Fruit fly (Drosophila melanogaster) whole organism, embryonic: Measurements from ENCODE around the gene CG14082.

Experiments used
- ATbp ChIP-seq: fragments of 200-800 bp; sonication (Bioruptor generic); optimal IDR thresholded peaks from 2 replicates; lab custom pipeline; 2017; ENCODE audit warnings: missing biosample characterization, mild to moderate bottlenecking, missing genetic modification characterization, missing genetic modification reagents
- Bgb ChIP-seq: fragments of 200-800 bp; sonication (Bioruptor generic); IDR thresholded peaks from 2 replicates; pipeline ENCODE4 v1.3.6; 2022; ENCODE audit warnings: missing biosample characterization, missing genetic modification characterization; ENCODE audit not compliant: partially characterized antibody
- CG14965 ChIP-seq: fragments of 200-800 bp; sonication (Bioruptor generic); optimal IDR thresholded peaks from 2 replicates; lab custom pipeline; 2016; ENCODE audit warnings: missing biosample characterization, missing genetic modification characterization, borderline replicate concordance
- CG15269 ChIP-seq: fragments of 200-800 bp; sonication (Bioruptor generic); optimal IDR thresholded peaks from 2 replicates; lab custom pipeline; 2018; ENCODE audit warnings: missing biosample characterization, mild to moderate bottlenecking, missing genetic modification characterization, moderate library complexity
- CG15514 ChIP-seq: fragments of 200-800 bp; sonication (Bioruptor generic); optimal IDR thresholded peaks from 3 replicates; lab custom pipeline; 2017; ENCODE audit warnings: missing biosample characterization, missing genetic modification characterization, mild to moderate bottlenecking, moderate library complexity, missing genetic modification reagents
- CG15601 ChIP-seq: fragments of 200-800 bp; sonication (Bioruptor generic); optimal IDR thresholded peaks from 3 replicates; lab custom pipeline; 2019; ENCODE audit warnings: missing biosample characterization, mild to moderate bottlenecking, missing genetic modification characterization, moderate library complexity
- CG17568 ChIP-seq: fragments of 200-800 bp; sonication (Bioruptor generic); optimal IDR thresholded peaks from 2 replicates; lab custom pipeline; 2018; ENCODE audit warnings: missing biosample characterization, mild to moderate bottlenecking, missing genetic modification characterization, moderate library complexity
- CG17612 ChIP-seq: fragments of 200-800 bp; sonication (Bioruptor generic); IDR thresholded peaks from 2 replicates; pipeline ENCODE4 v1.3.6; 2022; ENCODE audit warnings: missing biosample characterization, missing genetic modification characterization
- CG1832 ChIP-seq: fragments of 200-800 bp; sonication (Bioruptor generic); optimal IDR thresholded peaks from 2 replicates; lab custom pipeline; 2017; ENCODE audit warnings: missing biosample characterization, mild to moderate bottlenecking, missing genetic modification characterization, inconsistent platforms
- CG18599 ChIP-seq: fragments of 200-800 bp; sonication (Bioruptor generic); optimal IDR thresholded peaks from 3 replicates; lab custom pipeline; 2017; ENCODE audit warnings: missing biosample characterization, missing genetic modification characterization, mild to moderate bottlenecking, moderate library complexity, missing genetic modification reagents
- CG18619 ChIP-seq: fragments of 200-800 bp; sonication (Bioruptor generic); optimal IDR thresholded peaks from 3 replicates; lab custom pipeline; 2017; ENCODE audit warnings: missing biosample characterization, mild to moderate bottlenecking, missing genetic modification characterization
- CG31365 ChIP-seq: fragments of 200-800 bp; sonication (Bioruptor generic); optimal IDR thresholded peaks from 2 replicates; lab custom pipeline; 2018; ENCODE audit warnings: missing biosample characterization, mild to moderate bottlenecking, missing genetic modification characterization
- CG3163 ChIP-seq: fragments of 200-800 bp; sonication (Bioruptor generic); optimal IDR thresholded peaks from 3 replicates; lab custom pipeline; 2016; ENCODE audit warnings: missing biosample characterization, missing genetic modification characterization
- CG32767 ChIP-seq: fragments of 200-800 bp; sonication (Bioruptor generic); IDR thresholded peaks from 2 replicates; pipeline ENCODE4 v1.3.6; 2022; ENCODE audit warnings: missing biosample characterization, missing genetic modification characterization
- CG34376 ChIP-seq: fragments of 200-800 bp; sonication (Bioruptor generic); optimal IDR thresholded peaks from 2 replicates; lab custom pipeline; 2018; ENCODE audit warnings: missing biosample characterization, mild to moderate bottlenecking, missing genetic modification characterization
- CG6175 ChIP-seq: fragments of 200-800 bp; sonication (Bioruptor generic); IDR thresholded peaks from 3 replicates; pipeline ENCODE4 v1.3.6; 2022; ENCODE audit warnings: missing biosample characterization, missing genetic modification characterization
- CG6272 ChIP-seq: fragments of 200-800 bp; sonication (Bioruptor generic); IDR thresholded peaks from 2 replicates; pipeline ENCODE4 v1.3.6; 2022; ENCODE audit warnings: missing biosample characterization, missing genetic modification characterization
- CG6813 ChIP-seq: fragments of 200-800 bp; sonication (Bioruptor generic); optimal IDR thresholded peaks from 2 replicates; lab custom pipeline; 2017; ENCODE audit warnings: missing biosample characterization, missing genetic modification characterization, mild to moderate bottlenecking, moderate library complexity, missing genetic modification reagents
- ERR ChIP-seq: fragments of 200-800 bp; sonication (Bioruptor generic); optimal IDR thresholded peaks from 2 replicates; lab custom pipeline; 2016; ENCODE audit warnings: missing biosample characterization, missing genetic modification characterization
- H15 ChIP-seq: fragments of 200-800 bp; sonication (Bioruptor generic); IDR thresholded peaks from 3 replicates; pipeline ENCODE4 v1.3.6; 2022; ENCODE audit warnings: missing biosample characterization, missing genetic modification characterization
- Hand ChIP-seq: fragments of 200-800 bp; sonication (Bioruptor generic); optimal IDR thresholded peaks from 2 replicates; lab custom pipeline; 2017; ENCODE audit warnings: mild to moderate bottlenecking, missing biosample characterization, missing genetic modification reagents, missing genetic modification characterization
- Hmr ChIP-seq: fragments of 200-800 bp; sonication (Bioruptor generic); optimal IDR thresholded peaks from 3 replicates; lab custom pipeline; 2017; ENCODE audit warnings: mild to moderate bottlenecking, missing biosample characterization, missing genetic modification reagents, missing genetic modification characterization
- MBD-R2 ChIP-seq: fragments of 200-800 bp; sonication (Bioruptor generic); IDR thresholded peaks from 2 replicates; pipeline ENCODE4 v1.3.6; 2022; ENCODE audit warnings: missing biosample characterization, missing genetic modification characterization
- NfI ChIP-seq: fragments of 200-800 bp; sonication (Bioruptor generic); optimal IDR thresholded peaks from 3 replicates; lab custom pipeline; 2018; ENCODE audit warnings: missing biosample characterization, mild to moderate bottlenecking, missing genetic modification characterization, moderate library complexity
- abd-A ChIP-seq: fragments of 200-800 bp; sonication (Bioruptor generic); optimal IDR thresholded peaks from 3 replicates; lab custom pipeline; 2019; ENCODE audit warnings: missing biosample characterization, mild to moderate bottlenecking, missing genetic modification characterization, moderate library complexity
- cg ChIP-seq: fragments of 200-800 bp; sonication (Bioruptor generic); optimal IDR thresholded peaks from 3 replicates; lab custom pipeline; 2019; ENCODE audit warnings: missing biosample characterization, mild to moderate bottlenecking, missing genetic modification characterization, moderate library complexity
- chinmo ChIP-seq: fragments of 200-800 bp; sonication (Bioruptor generic); IDR thresholded peaks from 4 replicates; pipeline ENCODE4 v1.3.6; 2022; ENCODE audit warnings: missing biosample characterization, missing genetic modification characterization; ENCODE audit not compliant: partially characterized antibody
- dmrt99B ChIP-seq: fragments of 200-800 bp; sonication (Bioruptor generic); optimal IDR thresholded peaks from 2 replicates; lab custom pipeline; 2018; ENCODE audit warnings: missing biosample characterization, mild to moderate bottlenecking, missing genetic modification characterization, moderate library complexity
- esg ChIP-seq: fragments of 200-800 bp; sonication (Bioruptor generic); conservative IDR thresholded peaks from 2 replicates; pipeline ENCODE4 v1.3.6; 2022; ENCODE audit warnings: missing biosample characterization, missing genetic modification characterization
- exex ChIP-seq: fragments of 200-800 bp; sonication (Bioruptor generic); optimal IDR thresholded peaks from 4 replicates; lab custom pipeline; 2018; ENCODE audit warnings: missing biosample characterization, mild to moderate bottlenecking, missing genetic modification characterization, moderate library complexity
- eyg ChIP-seq: fragments of 200-800 bp; sonication (Bioruptor generic); optimal IDR thresholded peaks from 3 replicates; lab custom pipeline; 2016; ENCODE audit warnings: missing biosample characterization, missing genetic modification characterization
- grn ChIP-seq: fragments of 200-800 bp; sonication (Bioruptor generic); optimal IDR thresholded peaks from 3 replicates; lab custom pipeline; 2017; ENCODE audit warnings: missing biosample characterization, missing genetic modification characterization
- ham ChIP-seq: fragments of 200-800 bp; sonication (Bioruptor generic); IDR thresholded peaks from 2 replicates; pipeline ENCODE4 v1.3.6; 2022; ENCODE audit warnings: missing biosample characterization, missing genetic modification characterization
- lab ChIP-seq: fragments of 200-800 bp; sonication (Bioruptor generic); optimal IDR thresholded peaks from 3 replicates; lab custom pipeline; 2017; ENCODE audit warnings: missing biosample characterization, missing genetic modification characterization, mild to moderate bottlenecking, moderate library complexity, missing genetic modification reagents
- mld ChIP-seq: fragments of 200-800 bp; sonication (Bioruptor generic); IDR thresholded peaks from 3 replicates; pipeline ENCODE4 v1.3.6; 2022; ENCODE audit warnings: missing biosample characterization, missing genetic modification characterization; ENCODE audit not compliant: partially characterized antibody
- pfk ChIP-seq: fragments of 200-800 bp; sonication (Bioruptor generic); optimal IDR thresholded peaks from 2 replicates; lab custom pipeline; 2018; ENCODE audit warnings: missing biosample characterization, mild to moderate bottlenecking, missing genetic modification characterization, moderate library complexity
- phol ChIP-seq: fragments of 200-800 bp; sonication (Bioruptor generic); optimal IDR thresholded peaks from 3 replicates; lab custom pipeline; 2018; ENCODE audit warnings: missing biosample characterization, mild to moderate bottlenecking, missing genetic modification characterization, moderate library complexity
- pnt ChIP-seq: fragments of 200-800 bp; sonication (Bioruptor generic); optimal IDR thresholded peaks from 3 replicates; lab custom pipeline; 2016; ENCODE audit warnings: missing biosample characterization, missing genetic modification characterization
- pros ChIP-seq: fragments of 200-800 bp; sonication (Bioruptor generic); optimal IDR thresholded peaks from 3 replicates; lab custom pipeline; 2019; ENCODE audit warnings: missing biosample characterization, mild to moderate bottlenecking, missing genetic modification characterization, moderate library complexity
- ranshi ChIP-seq: fragments of 200-800 bp; sonication (Bioruptor generic); IDR thresholded peaks from 2 replicates; pipeline ENCODE4 v1.3.6; 2022; ENCODE audit warnings: missing biosample characterization, missing genetic modification characterization
- sd ChIP-seq: fragments of 200-800 bp; sonication (Bioruptor generic); optimal IDR thresholded peaks from 3 replicates; lab custom pipeline; 2018; ENCODE audit warnings: missing biosample characterization, mild to moderate bottlenecking, missing genetic modification characterization, moderate library complexity
- sqz ChIP-seq: fragments of 200-800 bp; sonication (Bioruptor generic); optimal IDR thresholded peaks from 3 replicates; lab custom pipeline; 2018; ENCODE audit warnings: missing biosample characterization, mild to moderate bottlenecking, missing genetic modification characterization
- sug ChIP-seq: fragments of 200-800 bp; optimal IDR thresholded peaks from 2 replicates; lab custom pipeline; 2019; ENCODE audit warnings: missing biosample characterization, mild to moderate bottlenecking, missing genetic modification characterization, moderate library complexity
- tx ChIP-seq: fragments of 200-800 bp; sonication (Bioruptor generic); optimal IDR thresholded peaks from 2 replicates; lab custom pipeline; 2016; ENCODE audit warnings: missing biosample characterization, missing genetic modification characterization
- z ChIP-seq: fragments of 200-800 bp; sonication (Bioruptor generic); IDR thresholded peaks from 3 replicates; pipeline ENCODE4 v1.3.6; 2022; ENCODE audit warnings: missing biosample characterization, missing genetic modification characterization

CG14082 gene

DNA sequence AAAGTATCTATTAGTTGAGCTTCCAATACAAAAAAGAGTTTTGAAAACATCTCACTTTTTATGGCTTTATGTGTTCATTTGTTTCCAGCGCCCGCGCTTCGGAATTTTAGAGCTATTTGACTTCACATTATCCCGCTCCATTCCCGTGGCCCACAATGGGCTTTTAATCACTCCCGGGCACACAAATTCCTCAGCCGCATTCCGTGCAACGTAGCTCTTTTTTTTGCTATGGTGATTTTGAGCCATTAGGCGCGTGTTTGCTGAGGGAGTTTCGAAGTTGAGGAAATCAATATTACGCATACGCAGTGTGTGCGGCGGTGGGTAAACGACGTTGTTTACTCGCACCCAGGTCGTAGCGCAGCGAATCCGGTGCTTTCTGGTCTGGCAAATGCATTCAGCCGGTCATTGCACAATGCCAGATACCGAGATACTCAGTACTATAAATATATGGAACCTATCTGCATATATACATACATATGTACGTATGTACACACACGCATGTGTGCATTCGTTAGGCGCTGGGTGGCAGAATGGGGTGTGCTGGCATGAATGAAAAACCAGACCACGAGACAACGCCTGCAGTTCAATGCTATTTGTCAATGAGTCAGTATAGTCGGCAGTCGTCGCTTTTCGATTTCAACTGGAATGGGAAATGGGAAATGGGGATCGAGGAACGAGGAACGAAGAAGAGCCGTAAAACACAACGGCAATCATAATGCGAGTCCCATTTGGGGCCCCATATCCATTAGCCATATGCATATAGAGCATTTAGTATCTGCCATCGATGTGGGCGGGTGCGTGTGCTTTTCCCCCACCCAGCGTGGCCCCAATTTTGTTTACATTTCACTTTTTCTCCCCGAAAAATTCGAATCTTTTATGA, 65.5 kb downstream of the CG14082 start (continued):
- TF ChIP-seq CG17612 (GFP tag; lab: Robert Waterston, UW) (no peak), phol (tag; lab: Kevin White, UChicago) (no peak), esg (no peak), pfk (GFP tag; lab: Kevin White, UChicago) (no peak), eyg (GFP tag; lab: Kevin White, UChicago) (no peak), CG6272 (GFP tag; lab: Robert Waterston, UW) (no peak), pnt (GFP tag; lab: Kevin White, UChicago) (peak; percentile 4)

dm6 chr3L:19072177-19072603, 66.6 kb downstream of the CG14082 start:
- peak; percentile 53 for TF ChIP-seq abd-A (tag; lab: Kevin White, UChicago)
- TF ChIP-seq H15 (GFP tag; lab: Robert Waterston, UW), result no peak
- peak; percentile 24 for TF ChIP-seq ATbp (GFP tag; lab: Kevin White, UChicago)
- TF ChIP-seq CG15514, result peak; percentile 38
- TF ChIP-seq Bgb (GFP tag; lab: Robert Waterston, UW), result peak; percentile 15; the same call in 1 of the 2 replicates
- TF ChIP-seq exex, result peak; percentile 58
- TF ChIP-seq CG17568 (GFP tag; lab: Kevin White, UChicago), result peak; percentile 19
- TF ChIP-seq CG15601 (tag; lab: Kevin White, UChicago), result no peak
- peak; percentile 53 for TF ChIP-seq CG18599 (GFP tag; lab: Kevin White, UChicago)
- no peak for TF ChIP-seq CG14965 (GFP tag; lab: Kevin White, UChicago)
- no peak for TF ChIP-seq CG32767
- TF ChIP-seq sug, result peak; percentile 89
- TF ChIP-seq ham (GFP tag; lab: Robert Waterston, UW), result no peak
- no peak for TF ChIP-seq CG1832 (GFP tag; lab: Kevin White, UChicago)
- peak; percentile 56 for TF ChIP-seq lab
- TF ChIP-seq mld (GFP tag; lab: Robert Waterston, UW), result no peak
- TF ChIP-seq Hmr (GFP tag; lab: Kevin White, UChicago), result peak; percentile 69
- peak; percentile 43 for TF ChIP-seq pros (GFP tag; lab: Kevin White, UChicago)
- TF ChIP-seq cg (GFP tag; lab: Kevin White, UChicago), result peak; percentile 55
- peak; percentile 43 for TF ChIP-seq CG6813
- TF ChIP-seq dmrt99B, result peak; percentile 10
- peak; percentile 77 for TF ChIP-seq sqz (GFP tag; lab: Kevin White, UChicago)
- TF ChIP-seq CG31365 (tag; lab: Kevin White, UChicago), result peak; percentile 16
- TF ChIP-seq Hand, result peak; percentile 8
- TF ChIP-seq ERR (GFP tag; lab: Kevin White, UChicago), result no peak
- 0 out of 2 replicates have a peak, but pooled peaks have one; percentile 6 for TF ChIP-seq MBD-R2 (GFP tag; lab: Robert Waterston, UW)
- TF ChIP-seq ranshi, result peak; percentile 46; the same call in 1 of the 2 replicates
- TF ChIP-seq grn (GFP tag; lab: Kevin White, UChicago), result peak; percentile 28
- TF ChIP-seq CG3163 (GFP tag; lab: Kevin White, UChicago), result no peak
- no peak for TF ChIP-seq tx (GFP tag; lab: Kevin White, UChicago)
- TF ChIP-seq CG34376 (GFP tag; lab: Kevin White, UChicago), result peak; percentile 82
- 0 out of 3 replicates have a peak, but pooled peaks have one; percentile 6 for TF ChIP-seq z (GFP tag; lab: Robert Waterston, UW)
- TF ChIP-seq pfk (GFP tag; lab: Kevin White, UChicago), result peak; percentile 16
- TF ChIP-seq sd, result peak; percentile 4
- peak; percentile 0 for TF ChIP-seq CG15269
- TF ChIP-seq CG6175 (GFP tag; lab: Robert Waterston, UW), result peak; percentile 76; the same call in 1 of the 3 replicates
- peak; percentile 0 for TF ChIP-seq CG18619 (GFP tag; lab: Kevin White, UChicago)
- TF ChIP-seq NfI (GFP tag; lab: Kevin White, UChicago), result peak; percentile 41
- TF ChIP-seq chinmo (GFP tag; lab: Robert Waterston, UW), result 0 out of 4 replicates have a peak, but pooled peaks have one; percentile 60
